Fruit fly (Drosophila melanogaster): Measurements from ENCODE around the gene MTA1-like.
A peak's percentile ranks its signal among the peaks of the same experiment; 100 is the strongest.

Gene MTA1-like

DNA sequence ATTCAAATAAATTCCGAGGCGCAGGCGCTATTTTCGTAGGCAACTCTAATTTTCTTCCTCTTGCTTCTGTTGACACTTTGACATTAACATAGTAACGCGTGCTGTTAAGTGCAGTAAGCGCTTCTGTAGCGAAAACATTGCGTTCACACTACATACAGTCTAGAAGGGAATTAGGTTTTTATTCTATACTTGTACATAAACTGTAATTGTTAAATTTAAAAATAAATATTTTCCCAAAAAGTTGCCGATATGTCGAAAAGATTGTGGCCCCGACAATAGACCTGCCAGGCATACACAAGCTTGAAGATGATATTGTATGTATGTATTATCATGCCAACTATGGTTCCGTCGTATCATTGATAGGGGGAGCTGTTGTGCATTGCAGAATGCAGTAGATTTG is 42.1 kb downstream of the MTA1-like start, which contains the start of gene asl:
TSS of gene asl (minus strand) at position 67 of the 400 bp plus-strand sequence.
- TF ChIP-seq Eip93F (GFP tag; optimal IDR thresholded peaks at IDR 0.05) (peak; percentile 70), Hr38 (GFP tag; optimal IDR thresholded peaks at IDR 0.05) (no peak), Ets96B (tag; optimal IDR thresholded peaks at IDR 0.05) (peak; percentile 23), vri (GFP tag; optimal IDR thresholded peaks at IDR 0.05) (peak; percentile 41), CG8632 (GFP tag; optimal IDR thresholded peaks at IDR 0.05) (peak; percentile 27), Hr4 (GFP tag; optimal IDR thresholded peaks at IDR 0.05) (peak; percentile 60), dac (GFP tag; optimal IDR thresholded peaks at IDR 0.05) (peak; percentile 26), fkh (GFP tag; optimal IDR thresholded peaks at IDR 0.05) (peak; percentile 86), CG16779 (tag; optimal IDR thresholded peaks at IDR 0.05) (no peak), Sox14 (GFP tag; optimal IDR thresholded peaks at IDR 0.05) (peak; percentile 64), Ets21C (GFP tag; optimal IDR thresholded peaks at IDR 0.05) (peak; percentile 20), esn (GFP tag; optimal IDR thresholded peaks at IDR 0.05) (peak; percentile 68), dsx (GFP tag; optimal IDR thresholded peaks at IDR 0.05; ENCODE audit: poor library complexity, severe bottlenecking) (peak; percentile 74), CG6792 (GFP tag; optimal IDR thresholded peaks at IDR 0.05) (peak; percentile 38), Eip78C (GFP tag) (peak; percentile 90), Hr39 (GFP tag; optimal IDR thresholded peaks at IDR 0.05) (peak; percentile 64), Sox15 (GFP tag; optimal IDR thresholded peaks at IDR 0.05) (peak; percentile 8), cyc (GFP tag; optimal IDR thresholded peaks at IDR 0.05) (peak; percentile 47), CG31627 (GFP tag; optimal IDR thresholded peaks at IDR 0.05) (peak; percentile 67), CG6163 (GFP tag; IDR thresholded peaks at IDR 0.05) (peak; percentile 70), CG1621 (tag; optimal IDR thresholded peaks at IDR 0.05) (peak; percentile 33), CG11762 (GFP tag; optimal IDR thresholded peaks at IDR 0.05; ENCODE audit: insufficient read depth) (no peak), eg (GFP tag; IDR thresholded peaks at IDR 0.05) (peak; percentile 76), net (GFP tag; optimal IDR thresholded peaks at IDR 0.05) (no peak), CG6276 (GFP tag; optimal IDR thresholded peaks at IDR 0.05) (no peak), CG15336 (GFP tag; IDR thresholded peaks at IDR 0.05) (peak; percentile 44), OdsH (GFP tag; optimal IDR thresholded peaks at IDR 0.05) (no peak), lz (GFP tag; optimal IDR thresholded peaks at IDR 0.05) (peak; percentile 62), salr (GFP tag; optimal IDR thresholded peaks at IDR 0.05) (peak in 1 of 2 experiments; percentile 9), CG32006 (GFP tag; optimal IDR thresholded peaks at IDR 0.05) (no peak), CG10669 (GFP tag; optimal IDR thresholded peaks at IDR 0.05) (no peak), svp (GFP tag) (no peak), CG3032 (tag; optimal IDR thresholded peaks at IDR 0.05) (peak; percentile 63), CG9139 (GFP tag; optimal IDR thresholded peaks at IDR 0.05) (no peak), Eip75B (GFP tag; optimal IDR thresholded peaks at IDR 0.05) (peak; percentile 60), CG6854 (GFP tag; optimal IDR thresholded peaks at IDR 0.05) (no peak), spab (GFP tag; optimal IDR thresholded peaks at IDR 0.05) (no peak), CG34406 (GFP tag; optimal IDR thresholded peaks at IDR 0.05) (no peak), acj6 (GFP tag; optimal IDR thresholded peaks at IDR 0.05) (peak; percentile 39), CG3919 (GFP tag; optimal IDR thresholded peaks at IDR 0.05) (no peak), Sox102F (GFP tag; optimal IDR thresholded peaks at IDR 0.05) (no peak), topi (GFP tag; optimal IDR thresholded peaks at IDR 0.05) (peak; percentile 43), CG11294 (GFP tag; IDR thresholded peaks at IDR 0.05) (peak; percentile 16; the same call in 1 of the 2 replicates), ss (GFP tag; optimal IDR thresholded peaks at IDR 0.05) (no peak), CG8119 (GFP tag; IDR thresholded peaks at IDR 0.05) (no peak), Lpt (GFP tag; optimal IDR thresholded peaks at IDR 0.05) (peak; percentile 37), CG6808 (GFP tag; optimal IDR thresholded peaks at IDR 0.05) (peak; percentile 11), Gug (GFP tag; IDR thresholded peaks at IDR 0.05) (peak; percentile 54; the same call in 1 of the 2 replicates), Met (GFP tag; optimal IDR thresholded peaks at IDR 0.05) (no peak)

Data from whole organism, prepupa.